Worm (Caenorhabditis elegans) whole organism, early embryonic: Measurements from ENCODE around the gene gcs-1.

Experiments
- ceh-13 ChIP-seq: fragments of 200-800 bp; sonication (Bioruptor generic); optimal IDR thresholded peaks from 2 replicates; lab custom pipeline; 2018; ENCODE audit warnings: mild to moderate bottlenecking, missing genetic modification characterization, missing compliant biosample characterization
- sea-1 ChIP-seq: fragments of 200-800 bp; sonication (Bioruptor generic); conservative IDR thresholded peaks from 2 replicates; pipeline ENCODE4 v1.3.6; 2022; ENCODE audit warnings: missing genetic modification characterization, missing compliant biosample characterization

DNA sequence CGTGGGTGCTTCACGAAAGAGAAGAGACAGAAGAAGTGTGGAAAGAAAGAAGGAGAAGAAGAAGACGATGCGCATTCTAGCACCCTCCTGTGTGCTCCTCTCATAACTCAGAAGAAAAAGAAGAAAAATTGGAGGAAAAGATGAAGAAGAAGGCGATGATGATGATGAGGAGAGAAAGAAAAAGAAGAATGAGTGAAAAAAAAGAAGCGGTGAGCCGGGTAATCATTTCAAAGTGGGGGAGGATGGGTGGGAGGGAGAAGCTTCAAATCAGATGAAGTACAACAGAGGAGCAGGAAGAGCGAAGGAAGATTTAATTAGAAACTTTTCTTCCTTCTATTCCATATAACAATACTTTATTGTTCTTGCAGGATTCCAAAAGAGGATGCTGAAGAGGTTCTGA, 27.4 kb downstream of the gcs-1 start:
- TF ChIP-seq ceh-13 (GFP tag; lab: Kevin White, UChicago) = no peak
- TF ChIP-seq sea-1 (GFP tag; lab: Robert Waterston, UW) = no peak
